Fruit fly (Drosophila melanogaster) whole organism, embryonic: ENCODE results near the gene CG17786.

Experiments
- Ada2b ChIP-seq: fragments of 200-800 bp; sonication (Bioruptor generic); IDR thresholded peaks from 2 replicates; pipeline ENCODE4 v1.3.6; 2022; ENCODE audit warnings: missing biosample characterization, missing genetic modification characterization
- CG1024 ChIP-seq: fragments of 200-800 bp; sonication (Bioruptor generic); IDR thresholded peaks from 2 replicates; pipeline ENCODE4 v1.3.6; 2022; ENCODE audit warnings: missing biosample characterization, missing genetic modification characterization
- CG11504 ChIP-seq: fragments of 200-800 bp; sonication (Bioruptor generic); optimal IDR thresholded peaks from 3 replicates; lab custom pipeline; 2019; ENCODE audit warnings: missing biosample characterization, mild to moderate bottlenecking, missing genetic modification characterization, moderate library complexity
- CG12942 ChIP-seq: fragments of 200-800 bp; sonication (Bioruptor generic); optimal IDR thresholded peaks from 3 replicates; lab custom pipeline; 2016; ENCODE audit warnings: missing biosample characterization, missing genetic modification characterization
- CG13287 ChIP-seq: fragments of 200-800 bp; sonication (Bioruptor generic); IDR thresholded peaks from 2 replicates; pipeline ENCODE4 v1.3.6; 2022; ENCODE audit warnings: missing biosample characterization, missing genetic modification characterization; ENCODE audit not compliant: partially characterized antibody
- CG14014 ChIP-seq: fragments of 200-800 bp; sonication (Bioruptor generic); IDR thresholded peaks from 2 replicates; pipeline ENCODE4 v1.3.6; 2022; ENCODE audit warnings: missing biosample characterization, missing genetic modification characterization
- CG16779 ChIP-seq: fragments of 200-800 bp; sonication (Bioruptor generic); IDR thresholded peaks from 2 replicates; pipeline ENCODE4 v1.3.6; 2022; ENCODE audit warnings: missing biosample characterization, missing genetic modification characterization
- CG17359 ChIP-seq: fragments of 200-800 bp; sonication (Bioruptor generic); optimal IDR thresholded peaks from 3 replicates; lab custom pipeline; 2018; ENCODE audit warnings: missing biosample characterization, mild to moderate bottlenecking, missing genetic modification characterization, moderate library complexity
- CG17912 ChIP-seq: fragments of 200-800 bp; sonication (Bioruptor generic); optimal IDR thresholded peaks from 2 replicates; lab custom pipeline; 2018; ENCODE audit warnings: missing biosample characterization, mild to moderate bottlenecking, missing genetic modification characterization
- CG2199 ChIP-seq: fragments of 200-800 bp; sonication (Bioruptor generic); IDR thresholded peaks from 3 replicates; pipeline ENCODE4 v1.3.6; 2022; ENCODE audit warnings: missing biosample characterization, missing genetic modification characterization
- CG2875 ChIP-seq: fragments of 200-800 bp; sonication (Bioruptor generic); optimal IDR thresholded peaks from 2 replicates; lab custom pipeline; 2017; ENCODE audit warnings: missing biosample characterization, mild to moderate bottlenecking, missing genetic modification characterization, missing genetic modification reagents
- CG32532 ChIP-seq: fragments of 200-800 bp; sonication (Bioruptor generic); IDR thresholded peaks from 2 replicates; pipeline ENCODE4 v1.3.6; 2022; ENCODE audit warnings: missing biosample characterization, missing genetic modification characterization
- CG5180 ChIP-seq: fragments of 200-800 bp; sonication (Bioruptor generic); optimal IDR thresholded peaks from 3 replicates; lab custom pipeline; 2017; ENCODE audit warnings: missing biosample characterization, missing genetic modification characterization, mild to moderate bottlenecking, moderate library complexity, missing genetic modification reagents
- CG6683 ChIP-seq: fragments of 200-800 bp; sonication (Bioruptor generic); optimal IDR thresholded peaks from 2 replicates; lab custom pipeline; 2017; ENCODE audit warnings: missing biosample characterization, mild to moderate bottlenecking, missing genetic modification characterization, missing genetic modification reagents
- CG9932 ChIP-seq: fragments of 200-800 bp; sonication (Bioruptor generic); IDR thresholded peaks from 2 replicates; pipeline ENCODE4 v1.3.6; 2022; ENCODE audit warnings: missing biosample characterization, missing genetic modification characterization
- CkIIα-i1 ChIP-seq: fragments of 200-800 bp; sonication (Bioruptor generic); IDR thresholded peaks from 2 replicates; pipeline ENCODE4 v1.3.6; 2022; ENCODE audit warnings: missing biosample characterization, missing genetic modification characterization
- Doc2 ChIP-seq: fragments of 200-800 bp; sonication (Bioruptor generic); IDR thresholded peaks from 2 replicates; pipeline ENCODE4 v1.3.6; 2022; ENCODE audit warnings: missing biosample characterization, missing genetic modification characterization
- GATAe ChIP-seq: fragments of 200-800 bp; sonication (Bioruptor generic); conservative IDR thresholded peaks from 2 replicates; pipeline ENCODE4 v1.3.6; 2022; ENCODE audit warnings: missing biosample characterization, missing genetic modification characterization
- HLH4C ChIP-seq: fragments of 200-800 bp; sonication (Bioruptor generic); IDR thresholded peaks from 3 replicates; pipeline ENCODE4 v1.3.6; 2022; ENCODE audit warnings: missing biosample characterization, missing genetic modification characterization; ENCODE audit not compliant: partially characterized antibody
- Hand ChIP-seq: fragments of 200-800 bp; sonication (Bioruptor generic); optimal IDR thresholded peaks from 2 replicates; lab custom pipeline; 2017; ENCODE audit warnings: mild to moderate bottlenecking, missing biosample characterization, missing genetic modification reagents, missing genetic modification characterization
- MBD-R2 ChIP-seq: fragments of 200-800 bp; sonication (Bioruptor generic); IDR thresholded peaks from 2 replicates; pipeline ENCODE4 v1.3.6; 2022; ENCODE audit warnings: missing biosample characterization, missing genetic modification characterization
- MTF-1 ChIP-seq: fragments of 200-800 bp; sonication (Bioruptor generic); optimal IDR thresholded peaks from 2 replicates; lab custom pipeline; 2018; ENCODE audit warnings: missing biosample characterization, mild to moderate bottlenecking, missing genetic modification characterization, borderline replicate concordance
- PHDP ChIP-seq: fragments of 200-800 bp; sonication (Bioruptor generic); optimal IDR thresholded peaks from 3 replicates; lab custom pipeline; 2018; ENCODE audit warnings: missing biosample characterization, mild to moderate bottlenecking, missing genetic modification characterization, moderate library complexity
- Stat92E ChIP-seq, 3 experiments: fragments of >200 bp in 2 of 3; fragments of 200-800 bp in 1 of 3; sonication (Bioruptor generic) in 1 of 3; optimal IDR thresholded peaks; 2 replicates each; lab custom pipeline; 2017 to 2019; ENCODE audit warnings: missing biosample characterization in 3 of 3, missing genetic modification characterization in 3 of 3, mild to moderate bottlenecking in 1 of 3, moderate library complexity in 1 of 3
- TFAM ChIP-seq: fragments of 200-800 bp; sonication (Bioruptor generic); optimal IDR thresholded peaks from 2 replicates; lab custom pipeline; 2017; ENCODE audit warnings: missing biosample characterization, missing genetic modification characterization, inconsistent platforms
- abd-A ChIP-seq: fragments of 200-800 bp; sonication (Bioruptor generic); optimal IDR thresholded peaks from 3 replicates; lab custom pipeline; 2019; ENCODE audit warnings: missing biosample characterization, mild to moderate bottlenecking, missing genetic modification characterization, moderate library complexity
- br ChIP-seq: fragments of >200 bp; optimal IDR thresholded peaks from 2 replicates; lab custom pipeline; 2017
- chn ChIP-seq: fragments of 200-800 bp; sonication (Bioruptor generic); optimal IDR thresholded peaks from 2 replicates; lab custom pipeline; 2016; ENCODE audit warnings: missing biosample characterization, missing genetic modification characterization
- croc ChIP-seq: fragments of 200-800 bp; sonication (Bioruptor generic); conservative IDR thresholded peaks from 3 replicates; pipeline ENCODE4 v1.3.6; 2022; ENCODE audit warnings: missing biosample characterization, missing genetic modification characterization
- emc ChIP-seq: fragments of 200-800 bp; sonication (Bioruptor generic); optimal IDR thresholded peaks from 2 replicates; lab custom pipeline; 2016; ENCODE audit warnings: missing biosample characterization, missing genetic modification characterization
- fd102C ChIP-seq: fragments of 200-800 bp; sonication (Bioruptor generic); optimal IDR thresholded peaks from 2 replicates; lab custom pipeline; 2018; ENCODE audit warnings: missing biosample characterization, mild to moderate bottlenecking, missing genetic modification characterization, moderate library complexity
- fd3F ChIP-seq: fragments of 200-800 bp; sonication (Bioruptor generic); optimal IDR thresholded peaks from 2 replicates; lab custom pipeline; 2018; ENCODE audit warnings: missing biosample characterization, mild to moderate bottlenecking, missing genetic modification characterization, moderate library complexity
- hb ChIP-seq: fragments of 200-800 bp; sonication (Bioruptor generic); IDR thresholded peaks from 3 replicates; pipeline ENCODE4 v1.3.6; 2022; ENCODE audit warnings: missing biosample characterization, missing genetic modification characterization; ENCODE audit not compliant: partially characterized antibody
- hth ChIP-seq: fragments of >200 bp; optimal IDR thresholded peaks from 2 replicates; lab custom pipeline; 2017; ENCODE audit warnings: inconsistent platforms
- ken ChIP-seq: fragments of 200-800 bp; sonication (Bioruptor generic); IDR thresholded peaks from 3 replicates; pipeline ENCODE4 v1.3.6; 2022; ENCODE audit warnings: missing biosample characterization, missing genetic modification characterization
- maf-S ChIP-seq: fragments of 200-800 bp; sonication (Bioruptor generic); optimal IDR thresholded peaks from 2 replicates; lab custom pipeline; 2016; ENCODE audit warnings: missing biosample characterization, missing genetic modification characterization
- mld ChIP-seq: fragments of 200-800 bp; sonication (Bioruptor generic); IDR thresholded peaks from 3 replicates; pipeline ENCODE4 v1.3.6; 2022; ENCODE audit warnings: missing biosample characterization, missing genetic modification characterization; ENCODE audit not compliant: partially characterized antibody
- nerfin-2 ChIP-seq: fragments of 200-800 bp; sonication (Bioruptor generic); IDR thresholded peaks from 2 replicates; pipeline ENCODE4 v1.3.6; 2022; ENCODE audit warnings: missing biosample characterization, missing genetic modification characterization; ENCODE audit not compliant: partially characterized antibody
- pros ChIP-seq: fragments of 200-800 bp; sonication (Bioruptor generic); optimal IDR thresholded peaks from 3 replicates; lab custom pipeline; 2019; ENCODE audit warnings: missing biosample characterization, mild to moderate bottlenecking, missing genetic modification characterization, moderate library complexity
- repo ChIP-seq: fragments of 200-800 bp; sonication (Bioruptor generic); optimal IDR thresholded peaks from 2 replicates; lab custom pipeline; 2016; ENCODE audit warnings: missing biosample characterization, missing genetic modification characterization
- sd ChIP-seq: fragments of 200-800 bp; sonication (Bioruptor generic); optimal IDR thresholded peaks from 3 replicates; lab custom pipeline; 2018; ENCODE audit warnings: missing biosample characterization, mild to moderate bottlenecking, missing genetic modification characterization, moderate library complexity
- sens ChIP-seq: fragments of 200-800 bp; sonication (Bioruptor generic); peaks from one replicate; lab custom pipeline; 2016; ENCODE audit warnings: missing biosample characterization, missing genetic modification characterization
- sim ChIP-seq: fragments of 200-800 bp; sonication (Bioruptor generic); IDR thresholded peaks from 2 replicates; pipeline ENCODE4 v1.3.6; 2022; ENCODE audit warnings: missing biosample characterization, missing genetic modification characterization
- slou ChIP-seq: fragments of 200-800 bp; sonication (Bioruptor generic); optimal IDR thresholded peaks from 3 replicates; lab custom pipeline; 2016; ENCODE audit warnings: missing biosample characterization, missing genetic modification characterization
- sna ChIP-seq: fragments of 200-800 bp; sonication (Bioruptor generic); IDR thresholded peaks from 2 replicates; pipeline ENCODE4 v1.3.6; 2022; ENCODE audit warnings: missing biosample characterization, missing genetic modification characterization; ENCODE audit not compliant: partially characterized antibody
- tio ChIP-seq: fragments of 200-800 bp; sonication (Bioruptor generic); optimal IDR thresholded peaks from 2 replicates; lab custom pipeline; 2017; ENCODE audit warnings: missing biosample characterization, missing genetic modification characterization, inconsistent platforms
- trh ChIP-seq: fragments of 200-800 bp; sonication (Bioruptor generic); optimal IDR thresholded peaks from 2 replicates; lab custom pipeline; 2016; ENCODE audit warnings: missing biosample characterization, missing genetic modification characterization
- zen ChIP-seq: fragments of 200-800 bp; sonication (Bioruptor generic); optimal IDR thresholded peaks from 3 replicates; lab custom pipeline; 2018; ENCODE audit warnings: missing biosample characterization, mild to moderate bottlenecking, missing genetic modification characterization, moderate library complexity
- zen2 ChIP-seq: fragments of 200-800 bp; sonication (Bioruptor generic); IDR thresholded peaks from 3 replicates; pipeline ENCODE4 v1.3.6; 2022; ENCODE audit warnings: missing biosample characterization, missing genetic modification characterization; ENCODE audit not compliant: partially characterized antibody

The CG17786 gene

dm6 chr3R:24230423-24231205 is 12.1 kb upstream of the CG17786 start, which contains the start of gene mask (continued):
- TF ChIP-seq HLH4C (GFP tag; lab: Robert Waterston, UW) (no peak), emc (GFP tag; lab: Kevin White, UChicago) (peak; percentile 81), maf-S (GFP tag; lab: Kevin White, UChicago) (peak; percentile 63), trh (GFP tag; lab: Kevin White, UChicago) (peak; percentile 34), br (lab: Kevin White, UChicago) (no peak), MBD-R2 (GFP tag; lab: Robert Waterston, UW) (no peak), Doc2 (GFP tag; lab: Robert Waterston, UW) (no peak), pros (GFP tag; lab: Kevin White, UChicago) (no peak), abd-A (tag; lab: Kevin White, UChicago) (no peak), hth (lab: Kevin White, UChicago) (no peak), CG13287 (GFP tag; lab: Robert Waterston, UW) (no peak), sens (peak; percentile 81), CG2875 (peak; percentile 54), zen2 (GFP tag; lab: Robert Waterston, UW) (no peak), CG11504 (tag; lab: Kevin White, UChicago) (no peak), sim (peak; percentile 66), fd102C (GFP tag; lab: Kevin White, UChicago) (peak; percentile 50), CG6683 (GFP tag; lab: Kevin White, UChicago) (peak; percentile 0), CG16779 (GFP tag; lab: Robert Waterston, UW) (no peak), Ada2b (GFP tag; lab: Robert Waterston, UW) (peak; percentile 42; the same call in 1 of the 2 replicates), croc (GFP tag; lab: Robert Waterston, UW) (0 out of 3 replicates have a peak, but pooled peaks have one; percentile 26), slou (GFP tag; lab: Kevin White, UChicago) (peak; percentile 76), CG14014 (GFP tag; lab: Robert Waterston, UW) (peak; percentile 75), Hand (GFP tag; lab: Kevin White, UChicago) (peak; percentile 67), CG2199 (GFP tag; lab: Robert Waterston, UW) (no peak), sna (GFP tag; lab: Robert Waterston, UW) (no peak), CG5180 (GFP tag; lab: Kevin White, UChicago) (no peak), CG17359 (peak; percentile 63), tio (GFP tag; lab: Kevin White, UChicago) (no peak), nerfin-2 (GFP tag; lab: Robert Waterston, UW) (no peak), CG12942 (GFP tag; lab: Kevin White, UChicago) (peak; percentile 38), sd (tag; lab: Kevin White, UChicago) (no peak), CG1024 (GFP tag; lab: Robert Waterston, UW) (peak; percentile 72), CG17912 (GFP tag; lab: Kevin White, UChicago) (peak; percentile 95), CG32532 (GFP tag; lab: Robert Waterston, UW) (peak; percentile 83), PHDP (tag; lab: Kevin White, UChicago) (peak; percentile 66), GATAe (GFP tag; lab: Robert Waterston, UW) (no peak; the same call in 1 of the 2 replicates), CkIIα-i1 (GFP tag; lab: Robert Waterston, UW) (no peak), mld (GFP tag; lab: Robert Waterston, UW) (no peak), chn (GFP tag; lab: Kevin White, UChicago) (peak; percentile 65), MTF-1 (GFP tag; lab: Kevin White, UChicago) (peak; percentile 87), CG9932 (GFP tag; lab: Robert Waterston, UW) (peak; percentile 65), repo (GFP tag; lab: Kevin White, UChicago) (peak; percentile 73), ken (GFP tag; lab: Robert Waterston, UW) (peak; percentile 82), Stat92E (GFP tag; optimal IDR thresholded peaks at IDR 0.05; lab: Kevin White, UChicago) (peak in 1 of 3 experiments; percentile 56), hb (GFP tag; lab: Robert Waterston, UW) (no peak), TFAM (no peak), zen (tag; lab: Kevin White, UChicago) (peak; percentile 37), fd3F (peak; percentile 75)
